Fruit fly (Drosophila melanogaster) whole organism, embryonic: ENCODE measurements around the gene simj.

Source experiments
- Ada2b ChIP-seq: fragments of 200-800 bp; sonication (Bioruptor generic); IDR thresholded peaks from 2 replicates; pipeline ENCODE4 v1.3.6; 2022; ENCODE audit warnings: missing biosample characterization, missing genetic modification characterization
- BEAF-32 ChIP-seq: fragments of 200-800 bp; sonication (Bioruptor generic); optimal IDR thresholded peaks from 3 replicates; lab custom pipeline; 2017; ENCODE audit warnings: missing biosample characterization, missing genetic modification characterization, mild to moderate bottlenecking, moderate library complexity, missing genetic modification reagents
- CG10543 ChIP-seq: fragments of 200-800 bp; sonication (Bioruptor generic); optimal IDR thresholded peaks from 3 replicates; lab custom pipeline; 2017; ENCODE audit warnings: missing biosample characterization, mild to moderate bottlenecking, missing genetic modification characterization, moderate library complexity
- CG11456 ChIP-seq: fragments of 200-800 bp; sonication (Bioruptor generic); IDR thresholded peaks from 3 replicates; pipeline ENCODE4 v1.3.6; 2022; ENCODE audit warnings: missing biosample characterization, missing genetic modification characterization
- CG12155 ChIP-seq: fragments of 200-800 bp; sonication (Bioruptor generic); optimal IDR thresholded peaks from 3 replicates; lab custom pipeline; 2016; ENCODE audit warnings: missing biosample characterization, missing genetic modification characterization
- CG12391 ChIP-seq: fragments of 200-800 bp; sonication (Bioruptor generic); optimal IDR thresholded peaks from 3 replicates; lab custom pipeline; 2018; ENCODE audit warnings: missing biosample characterization, mild to moderate bottlenecking, missing genetic modification characterization, moderate library complexity
- CG12769 ChIP-seq: fragments of 200-800 bp; sonication (Bioruptor generic); optimal IDR thresholded peaks from 2 replicates; lab custom pipeline; 2019; ENCODE audit warnings: missing biosample characterization, mild to moderate bottlenecking, missing genetic modification characterization, moderate library complexity
- CG13287 ChIP-seq: fragments of 200-800 bp; sonication (Bioruptor generic); IDR thresholded peaks from 2 replicates; pipeline ENCODE4 v1.3.6; 2022; ENCODE audit warnings: missing biosample characterization, missing genetic modification characterization; ENCODE audit not compliant: partially characterized antibody
- CG16815 ChIP-seq: fragments of 200-800 bp; sonication (Bioruptor generic); optimal IDR thresholded peaks from 3 replicates; lab custom pipeline; 2017; ENCODE audit warnings: missing biosample characterization, mild to moderate bottlenecking, missing genetic modification characterization
- CG17385 ChIP-seq: fragments of 200-800 bp; sonication (Bioruptor generic); optimal IDR thresholded peaks from 3 replicates; lab custom pipeline; 2018; ENCODE audit warnings: missing biosample characterization, mild to moderate bottlenecking, missing genetic modification characterization
- CG17912 ChIP-seq: fragments of 200-800 bp; sonication (Bioruptor generic); optimal IDR thresholded peaks from 2 replicates; lab custom pipeline; 2018; ENCODE audit warnings: missing biosample characterization, mild to moderate bottlenecking, missing genetic modification characterization
- CG18262 ChIP-seq: fragments of 200-800 bp; optimal IDR thresholded peaks from 3 replicates; lab custom pipeline; 2019; ENCODE audit warnings: missing biosample characterization, mild to moderate bottlenecking, missing genetic modification characterization, moderate library complexity
- CG2875 ChIP-seq: fragments of 200-800 bp; sonication (Bioruptor generic); optimal IDR thresholded peaks from 2 replicates; lab custom pipeline; 2017; ENCODE audit warnings: missing biosample characterization, mild to moderate bottlenecking, missing genetic modification characterization, missing genetic modification reagents
- CG3281 ChIP-seq: fragments of 200-800 bp; sonication (Bioruptor generic); optimal IDR thresholded peaks from 3 replicates; lab custom pipeline; 2017; ENCODE audit warnings: missing biosample characterization, mild to moderate bottlenecking, missing genetic modification characterization
- CG3995 ChIP-seq: fragments of 200-800 bp; sonication (Bioruptor generic); optimal IDR thresholded peaks from 3 replicates; lab custom pipeline; 2016; ENCODE audit warnings: missing biosample characterization, missing genetic modification characterization
- CG4404 ChIP-seq: fragments of 200-800 bp; sonication (Bioruptor generic); IDR thresholded peaks from 2 replicates; pipeline ENCODE4 v1.3.6; 2022; ENCODE audit warnings: missing biosample characterization, missing genetic modification characterization
- CG7556 ChIP-seq: fragments of 200-800 bp; sonication (Bioruptor generic); optimal IDR thresholded peaks from 2 replicates; lab custom pipeline; 2017; ENCODE audit warnings: missing biosample characterization, mild to moderate bottlenecking, missing genetic modification characterization
- CG8924 ChIP-seq: fragments of 200-800 bp; optimal IDR thresholded peaks from 3 replicates; lab custom pipeline; 2019; ENCODE audit warnings: missing biosample characterization, mild to moderate bottlenecking, missing genetic modification characterization, moderate library complexity
- CG9437 ChIP-seq: fragments of 200-800 bp; sonication (Bioruptor generic); optimal IDR thresholded peaks from 2 replicates; lab custom pipeline; 2018; ENCODE audit warnings: missing biosample characterization, mild to moderate bottlenecking, missing genetic modification characterization
- Dfd ChIP-seq, 2 experiments: fragments of >200 bp; optimal IDR thresholded peaks; 2 replicates each; lab custom pipeline; 2017; ENCODE audit warnings: missing biosample characterization in 2 of 2, missing genetic modification characterization in 2 of 2
- Dip3 ChIP-seq: fragments of 200-800 bp; sonication (Bioruptor generic); optimal IDR thresholded peaks from 3 replicates; lab custom pipeline; 2016; ENCODE audit warnings: missing biosample characterization, missing genetic modification characterization
- Doc3 ChIP-seq: fragments of 200-800 bp; sonication (Bioruptor generic); IDR thresholded peaks from 3 replicates; pipeline ENCODE4 v1.3.6; 2022; ENCODE audit warnings: missing biosample characterization, missing genetic modification characterization; ENCODE audit not compliant: partially characterized antibody
- E2f1 ChIP-seq: fragments of 200-800 bp; sonication (Bioruptor generic); IDR thresholded peaks from 2 replicates; pipeline ENCODE4 v1.3.6; 2022; ENCODE audit warnings: missing biosample characterization, missing genetic modification characterization
- Fer2 ChIP-seq: fragments of 200-800 bp; sonication (Bioruptor generic); optimal IDR thresholded peaks from 2 replicates; lab custom pipeline; 2018; ENCODE audit warnings: missing biosample characterization, mild to moderate bottlenecking, missing genetic modification characterization, moderate library complexity
- Gug ChIP-seq: fragments of 200-800 bp; sonication (Bioruptor generic); IDR thresholded peaks from 4 replicates; pipeline ENCODE4 v1.3.6; 2022; ENCODE audit warnings: missing biosample characterization, missing genetic modification characterization
- H2.0 ChIP-seq: fragments of 200-800 bp; sonication (Bioruptor generic); IDR thresholded peaks from 2 replicates; pipeline ENCODE4 v1.3.6; 2022; ENCODE audit warnings: missing biosample characterization, missing genetic modification characterization
- Hmr ChIP-seq: fragments of 200-800 bp; sonication (Bioruptor generic); optimal IDR thresholded peaks from 3 replicates; lab custom pipeline; 2017; ENCODE audit warnings: mild to moderate bottlenecking, missing biosample characterization, missing genetic modification reagents, missing genetic modification characterization
- Kr ChIP-seq: fragments of 200-800 bp; sonication (Bioruptor generic); optimal IDR thresholded peaks from 2 replicates; lab custom pipeline; 2017; ENCODE audit warnings: missing biosample characterization, mild to moderate bottlenecking, missing genetic modification characterization
- MESR4 ChIP-seq: fragments of 200-800 bp; sonication (Bioruptor generic); optimal IDR thresholded peaks from 2 replicates; lab custom pipeline; 2018; ENCODE audit warnings: missing biosample characterization, mild to moderate bottlenecking, missing genetic modification characterization, moderate library complexity
- NC2β ChIP-seq: fragments of 200-800 bp; sonication (Bioruptor generic); optimal IDR thresholded peaks from 2 replicates; lab custom pipeline; 2016; ENCODE audit warnings: missing biosample characterization, missing genetic modification characterization
- Nf-YB ChIP-seq: fragments of 200-800 bp; sonication (Bioruptor generic); optimal IDR thresholded peaks from 3 replicates; lab custom pipeline; 2019; ENCODE audit warnings: missing biosample characterization, mild to moderate bottlenecking, missing genetic modification characterization, moderate library complexity
- Scr ChIP-seq: fragments of 200-800 bp; sonication (Bioruptor generic); IDR thresholded peaks from 2 replicates; pipeline ENCODE4 v1.3.6; 2022; ENCODE audit warnings: missing biosample characterization, missing genetic modification characterization; ENCODE audit not compliant: partially characterized antibody
- Stat92E ChIP-seq, 3 experiments: fragments of >200 bp in 2 of 3; fragments of 200-800 bp in 1 of 3; sonication (Bioruptor generic) in 1 of 3; optimal IDR thresholded peaks; 2 replicates each; lab custom pipeline; 2017 to 2019; ENCODE audit warnings: missing biosample characterization in 3 of 3, missing genetic modification characterization in 3 of 3, mild to moderate bottlenecking in 1 of 3, moderate library complexity in 1 of 3
- Xrp1 ChIP-seq: fragments of 200-800 bp; sonication (Bioruptor generic); IDR thresholded peaks from 2 replicates; pipeline ENCODE4 v1.3.6; 2022; ENCODE audit warnings: missing biosample characterization, missing genetic modification characterization
- ase ChIP-seq: fragments of 200-800 bp; sonication (Bioruptor generic); IDR thresholded peaks from 3 replicates; pipeline ENCODE4 v1.3.6; 2022; ENCODE audit warnings: missing biosample characterization, missing genetic modification characterization
- ewg ChIP-seq: fragments of 200-800 bp; sonication (Bioruptor generic); optimal IDR thresholded peaks from 3 replicates; lab custom pipeline; 2017; ENCODE audit warnings: mild to moderate bottlenecking, missing biosample characterization, missing genetic modification reagents, missing genetic modification characterization
- fd64A ChIP-seq: fragments of 200-800 bp; sonication (Bioruptor generic); optimal IDR thresholded peaks from 3 replicates; lab custom pipeline; 2018; ENCODE audit warnings: missing biosample characterization, mild to moderate bottlenecking, missing genetic modification characterization
- gcm ChIP-seq: fragments of 200-800 bp; sonication (Bioruptor generic); optimal IDR thresholded peaks from 2 replicates; lab custom pipeline; 2019; ENCODE audit warnings: missing biosample characterization, mild to moderate bottlenecking, missing genetic modification characterization, moderate library complexity
- insv ChIP-seq, 2 experiments: fragments of 200-800 bp; sonication (Bioruptor generic); optimal IDR thresholded peaks; 3 replicates each; lab custom pipeline; 2016 to 2018; ENCODE audit warnings: missing biosample characterization in 2 of 2, missing genetic modification characterization in 2 of 2
- knrl ChIP-seq: fragments of 200-800 bp; sonication (Bioruptor generic); IDR thresholded peaks from 3 replicates; pipeline ENCODE4 v1.3.6; 2022; ENCODE audit warnings: missing biosample characterization, missing genetic modification characterization; ENCODE audit not compliant: partially characterized antibody
- lov ChIP-seq, 2 experiments: fragments of 200-800 bp in 1 of 2; fragments of >200 bp in 1 of 2; sonication (Bioruptor generic) in 1 of 2; IDR thresholded peaks in 1 of 2; optimal IDR thresholded peaks in 1 of 2; 2 replicates in 1 of 2; 3 replicates in 1 of 2; pipeline versions ENCODE4 v1.3.6 to Lab custom; 2017 to 2022; ENCODE audit warnings: missing biosample characterization in 1 of 2, missing genetic modification characterization in 1 of 2
- prd ChIP-seq, 3 experiments: fragments of >200 bp in 2 of 3; fragments of 200-800 bp in 1 of 3; sonication (Bioruptor generic) in 1 of 3; optimal IDR thresholded peaks in 2 of 3; IDR thresholded peaks in 1 of 3; 2 replicates in 2 of 3; 3 replicates in 1 of 3; pipeline versions ENCODE4 v1.3.6 to Lab custom; 2017 to 2022; ENCODE audit warnings: missing biosample characterization in 1 of 3, missing genetic modification characterization in 1 of 3
- pzg ChIP-seq: fragments of 200-800 bp; sonication (Bioruptor generic); optimal IDR thresholded peaks from 3 replicates; lab custom pipeline; 2018; ENCODE audit warnings: missing biosample characterization, mild to moderate bottlenecking, missing genetic modification characterization, moderate library complexity
- shn ChIP-seq: fragments of 200-800 bp; sonication (Bioruptor generic); optimal IDR thresholded peaks from 3 replicates; lab custom pipeline; 2016; ENCODE audit warnings: missing biosample characterization, missing genetic modification characterization
- slou ChIP-seq: fragments of 200-800 bp; sonication (Bioruptor generic); optimal IDR thresholded peaks from 3 replicates; lab custom pipeline; 2016; ENCODE audit warnings: missing biosample characterization, missing genetic modification characterization
- sr ChIP-seq: fragments of 200-800 bp; sonication (Bioruptor generic); IDR thresholded peaks from 3 replicates; pipeline ENCODE4 v1.3.6; 2022; ENCODE audit warnings: missing biosample characterization, missing genetic modification characterization
- stc ChIP-seq: fragments of 200-800 bp; sonication (Bioruptor generic); IDR thresholded peaks from 2 replicates; pipeline ENCODE4 v1.3.6; 2022; ENCODE audit warnings: missing biosample characterization, missing genetic modification characterization
- sug ChIP-seq: fragments of 200-800 bp; optimal IDR thresholded peaks from 2 replicates; lab custom pipeline; 2019; ENCODE audit warnings: missing biosample characterization, mild to moderate bottlenecking, missing genetic modification characterization, moderate library complexity
- trh ChIP-seq: fragments of 200-800 bp; sonication (Bioruptor generic); optimal IDR thresholded peaks from 2 replicates; lab custom pipeline; 2016; ENCODE audit warnings: missing biosample characterization, missing genetic modification characterization

Gene simj

dm6 chr3L:10681814-10682213 is 17.3 kb downstream of the simj start (continued):
- peak; percentile 32; the same call in 1 of the 3 replicates for TF ChIP-seq Doc3
- TF ChIP-seq CG16815 = no peak
- TF ChIP-seq trh = no peak
- no peak for TF ChIP-seq Fer2 (tag; lab: Kevin White, UChicago)
- no peak; the same call in 2 of the 3 replicates for TF ChIP-seq sr (GFP tag; lab: Robert Waterston, UW)
- TF ChIP-seq fd64A (GFP tag; lab: Kevin White, UChicago) = no peak
- no peak for TF ChIP-seq slou
- no peak for TF ChIP-seq CG2875 (GFP tag; lab: Kevin White, UChicago)
- TF ChIP-seq CG10543 = no peak
- TF ChIP-seq CG13287 (GFP tag; lab: Robert Waterston, UW) = peak; percentile 40; the same call in 1 of the 2 replicates
- TF ChIP-seq ase = no peak
- TF ChIP-seq Dfd (GFP tag; optimal IDR thresholded peaks at IDR 0.05; lab: Kevin White, UChicago) = no peak
- no peak for TF ChIP-seq CG9437 (GFP tag; lab: Kevin White, UChicago)
- no peak for TF ChIP-seq MESR4
- no peak for TF ChIP-seq CG12769 (tag; lab: Kevin White, UChicago)
- TF ChIP-seq sug (tag; lab: Kevin White, UChicago) = no peak
- no peak for TF ChIP-seq insv (GFP tag; optimal IDR thresholded peaks at IDR 0.05; lab: Kevin White, UChicago)
- no peak for TF ChIP-seq CG7556 (GFP tag; lab: Kevin White, UChicago)
- TF ChIP-seq lov (optimal IDR thresholded peaks at IDR 0.05; lab: Kevin White, UChicago) = no peak
- no peak for TF ChIP-seq lov (GFP tag; IDR thresholded peaks at IDR 0.05; lab: Robert Waterston, UW)
- TF ChIP-seq NC2β = no peak
- TF ChIP-seq CG11456 (GFP tag; lab: Robert Waterston, UW) = no peak
- no peak for TF ChIP-seq Scr (GFP tag; lab: Robert Waterston, UW)
- no peak for TF ChIP-seq CG12391 (tag; lab: Kevin White, UChicago)
- TF ChIP-seq CG12155 (GFP tag; lab: Kevin White, UChicago) = no peak
- TF ChIP-seq Stat92E (GFP tag; optimal IDR thresholded peaks at IDR 0.05; lab: Kevin White, UChicago) = no peak
- no peak for TF ChIP-seq Gug
- no peak for TF ChIP-seq Dip3 (GFP tag; lab: Kevin White, UChicago)
- TF ChIP-seq ewg (GFP tag; lab: Kevin White, UChicago) = no peak
- no peak for TF ChIP-seq knrl (GFP tag; lab: Robert Waterston, UW)
- no peak for TF ChIP-seq BEAF-32 (GFP tag; lab: Kevin White, UChicago)
- TF ChIP-seq CG17912 = no peak
- TF ChIP-seq Hmr (GFP tag; lab: Kevin White, UChicago) = no peak
- TF ChIP-seq shn (GFP tag; lab: Kevin White, UChicago) = no peak
- peak; percentile 23 for TF ChIP-seq CG17385 (GFP tag; lab: Kevin White, UChicago)
- TF ChIP-seq CG18262 (tag; lab: Kevin White, UChicago) = no peak
- no peak for TF ChIP-seq stc (GFP tag; lab: Robert Waterston, UW)
- no peak for TF ChIP-seq CG3995 (GFP tag; lab: Kevin White, UChicago)
- peak; percentile 33; the same call in 1 of the 2 replicates for TF ChIP-seq Xrp1
- no peak for TF ChIP-seq Nf-YB (GFP tag; lab: Kevin White, UChicago)
- no peak for TF ChIP-seq prd (optimal IDR thresholded peaks at IDR 0.05; lab: Kevin White, UChicago)
- no peak; the same call in 2 of the 3 replicates for TF ChIP-seq prd (GFP tag; IDR thresholded peaks at IDR 0.05; lab: Robert Waterston, UW)
- TF ChIP-seq H2.0 (GFP tag; lab: Robert Waterston, UW) = no peak
- TF ChIP-seq gcm (GFP tag; lab: Kevin White, UChicago) = no peak
- no peak for TF ChIP-seq CG4404 (GFP tag; lab: Robert Waterston, UW)
- TF ChIP-seq pzg (GFP tag; lab: Kevin White, UChicago) = no peak
- TF ChIP-seq CG3281 (GFP tag; lab: Kevin White, UChicago) = no peak
- no peak for TF ChIP-seq CG8924
- TF ChIP-seq Kr = no peak
- no peak for TF ChIP-seq E2f1 (GFP tag; lab: Robert Waterston, UW)
- 0 out of 2 replicates have a peak, but pooled peaks have one; percentile 30 for TF ChIP-seq Ada2b (GFP tag; lab: Robert Waterston, UW)
